Fruit fly (Drosophila melanogaster) whole organism, embryonic: ENCODE measurements around the gene org-1.

Experiments used
- Ada2b ChIP-seq: fragments of 200-800 bp; sonication (Bioruptor generic); IDR thresholded peaks from 2 replicates; pipeline ENCODE4 v1.3.6; 2022; ENCODE audit warnings: missing biosample characterization, missing genetic modification characterization
- Atf6 ChIP-seq: fragments of 200-800 bp; sonication (Bioruptor generic); IDR thresholded peaks from 2 replicates; pipeline ENCODE4 v1.3.6; 2022; ENCODE audit warnings: missing biosample characterization, missing genetic modification characterization
- B-H2 ChIP-seq: fragments of 200-800 bp; sonication (Bioruptor generic); optimal IDR thresholded peaks from 2 replicates; lab custom pipeline; 2018; ENCODE audit warnings: missing biosample characterization, mild to moderate bottlenecking, missing genetic modification characterization
- Bteb2 ChIP-seq: fragments of 200-800 bp; sonication (Bioruptor generic); optimal IDR thresholded peaks from 2 replicates; lab custom pipeline; 2016; ENCODE audit warnings: missing biosample characterization, missing genetic modification characterization
- C15 ChIP-seq: fragments of 200-800 bp; sonication (Bioruptor generic); IDR thresholded peaks from 3 replicates; pipeline ENCODE4 v1.3.6; 2022; ENCODE audit warnings: missing biosample characterization, missing genetic modification characterization
- CG11247 ChIP-seq: fragments of 200-800 bp; sonication (Bioruptor generic); IDR thresholded peaks from 2 replicates; pipeline ENCODE4 v1.3.6; 2022; ENCODE audit warnings: missing biosample characterization, missing genetic modification characterization
- CG12942 ChIP-seq: fragments of 200-800 bp; sonication (Bioruptor generic); optimal IDR thresholded peaks from 3 replicates; lab custom pipeline; 2016; ENCODE audit warnings: missing biosample characterization, missing genetic modification characterization
- CG15269 ChIP-seq: fragments of 200-800 bp; sonication (Bioruptor generic); optimal IDR thresholded peaks from 2 replicates; lab custom pipeline; 2018; ENCODE audit warnings: missing biosample characterization, mild to moderate bottlenecking, missing genetic modification characterization, moderate library complexity
- CG15696 ChIP-seq: fragments of 200-800 bp; sonication (Bioruptor generic); optimal IDR thresholded peaks from 2 replicates; lab custom pipeline; 2019; ENCODE audit warnings: missing biosample characterization, mild to moderate bottlenecking, missing genetic modification characterization, moderate library complexity
- CG17328 ChIP-seq: fragments of 200-800 bp; sonication (Bioruptor generic); IDR thresholded peaks from 2 replicates; pipeline ENCODE4 v1.3.6; 2022; ENCODE audit warnings: missing biosample characterization, missing genetic modification characterization
- CG17829 ChIP-seq: fragments of 200-800 bp; optimal IDR thresholded peaks from 2 replicates; lab custom pipeline; 2019; ENCODE audit warnings: missing biosample characterization, mild to moderate bottlenecking, missing genetic modification characterization, moderate library complexity
- CG2129 ChIP-seq: fragments of 200-800 bp; sonication (Bioruptor generic); IDR thresholded peaks from 2 replicates; pipeline ENCODE4 v1.3.6; 2022; ENCODE audit warnings: missing biosample characterization, missing genetic modification characterization; ENCODE audit not compliant: partially characterized antibody
- CG2678 ChIP-seq: fragments of 200-800 bp; sonication (Bioruptor generic); optimal IDR thresholded peaks from 3 replicates; lab custom pipeline; 2019; ENCODE audit warnings: missing biosample characterization, mild to moderate bottlenecking, missing genetic modification characterization, moderate library complexity
- CG30020 ChIP-seq: fragments of 200-800 bp; optimal IDR thresholded peaks from 2 replicates; lab custom pipeline; 2019; ENCODE audit warnings: missing biosample characterization, mild to moderate bottlenecking, missing genetic modification characterization, moderate library complexity
- CG34376 ChIP-seq: fragments of 200-800 bp; sonication (Bioruptor generic); optimal IDR thresholded peaks from 2 replicates; lab custom pipeline; 2018; ENCODE audit warnings: missing biosample characterization, mild to moderate bottlenecking, missing genetic modification characterization
- CG4424 ChIP-seq: fragments of 200-800 bp; sonication (Bioruptor generic); optimal IDR thresholded peaks from 3 replicates; lab custom pipeline; 2016; ENCODE audit warnings: missing biosample characterization, missing genetic modification characterization
- CG4730 ChIP-seq: fragments of 200-800 bp; sonication (Bioruptor generic); IDR thresholded peaks from 2 replicates; pipeline ENCODE4 v1.3.6; 2022; ENCODE audit warnings: missing biosample characterization, missing genetic modification characterization
- CG5953 ChIP-seq: fragments of 200-800 bp; sonication (Bioruptor generic); IDR thresholded peaks from 2 replicates; pipeline ENCODE4 v1.3.6; 2022; ENCODE audit warnings: missing biosample characterization, missing genetic modification characterization
- CG7556 ChIP-seq: fragments of 200-800 bp; sonication (Bioruptor generic); optimal IDR thresholded peaks from 2 replicates; lab custom pipeline; 2017; ENCODE audit warnings: missing biosample characterization, mild to moderate bottlenecking, missing genetic modification characterization
- CG8359 ChIP-seq: fragments of 200-800 bp; sonication (Bioruptor generic); optimal IDR thresholded peaks from 2 replicates; lab custom pipeline; 2017; ENCODE audit warnings: missing biosample characterization, mild to moderate bottlenecking, missing genetic modification characterization, borderline replicate concordance
- CG8924 ChIP-seq: fragments of 200-800 bp; optimal IDR thresholded peaks from 3 replicates; lab custom pipeline; 2019; ENCODE audit warnings: missing biosample characterization, mild to moderate bottlenecking, missing genetic modification characterization, moderate library complexity
- CG9215 ChIP-seq: fragments of 200-800 bp; sonication (Bioruptor generic); IDR thresholded peaks from 2 replicates; pipeline ENCODE4 v1.3.6; 2022; ENCODE audit warnings: missing biosample characterization, missing genetic modification characterization
- CG9609 ChIP-seq: fragments of 200-800 bp; sonication (Bioruptor generic); optimal IDR thresholded peaks from 3 replicates; lab custom pipeline; 2016; ENCODE audit warnings: missing biosample characterization, missing genetic modification characterization
- D19B ChIP-seq: fragments of 200-800 bp; sonication (Bioruptor generic); optimal IDR thresholded peaks from 2 replicates; lab custom pipeline; 2017; ENCODE audit warnings: missing biosample characterization, mild to moderate bottlenecking, missing genetic modification characterization
- Doc2 ChIP-seq: fragments of 200-800 bp; sonication (Bioruptor generic); IDR thresholded peaks from 2 replicates; pipeline ENCODE4 v1.3.6; 2022; ENCODE audit warnings: missing biosample characterization, missing genetic modification characterization
- E2f1 ChIP-seq: fragments of 200-800 bp; sonication (Bioruptor generic); IDR thresholded peaks from 2 replicates; pipeline ENCODE4 v1.3.6; 2022; ENCODE audit warnings: missing biosample characterization, missing genetic modification characterization
- Fer1 ChIP-seq: fragments of 200-800 bp; sonication (Bioruptor generic); optimal IDR thresholded peaks from 2 replicates; lab custom pipeline; 2017; ENCODE audit warnings: missing biosample characterization, mild to moderate bottlenecking, missing genetic modification characterization
- Hey ChIP-seq: fragments of 200-800 bp; sonication (Bioruptor generic); optimal IDR thresholded peaks from 3 replicates; lab custom pipeline; 2018; ENCODE audit warnings: missing biosample characterization, mild to moderate bottlenecking, missing genetic modification characterization
- Hr39 ChIP-seq: fragments of >200 bp; optimal IDR thresholded peaks from 2 replicates; lab custom pipeline; 2017
- Hsf ChIP-seq: fragments of 200-800 bp; sonication (Bioruptor generic); optimal IDR thresholded peaks from 3 replicates; lab custom pipeline; 2016; ENCODE audit warnings: missing biosample characterization, missing genetic modification characterization
- MESR4 ChIP-seq: fragments of 200-800 bp; sonication (Bioruptor generic); optimal IDR thresholded peaks from 2 replicates; lab custom pipeline; 2018; ENCODE audit warnings: missing biosample characterization, mild to moderate bottlenecking, missing genetic modification characterization, moderate library complexity
- NK7.1 ChIP-seq: fragments of 200-800 bp; sonication (Bioruptor generic); optimal IDR thresholded peaks from 3 replicates; lab custom pipeline; 2016; ENCODE audit warnings: missing biosample characterization, missing genetic modification characterization
- PHDP ChIP-seq: fragments of 200-800 bp; sonication (Bioruptor generic); optimal IDR thresholded peaks from 3 replicates; lab custom pipeline; 2018; ENCODE audit warnings: missing biosample characterization, mild to moderate bottlenecking, missing genetic modification characterization, moderate library complexity
- Xrp1 ChIP-seq: fragments of 200-800 bp; sonication (Bioruptor generic); IDR thresholded peaks from 2 replicates; pipeline ENCODE4 v1.3.6; 2022; ENCODE audit warnings: missing biosample characterization, missing genetic modification characterization
- cad ChIP-seq: fragments of >200 bp; optimal IDR thresholded peaks from 2 replicates; lab custom pipeline; 2017; ENCODE audit warnings: missing biosample characterization, missing genetic modification characterization
- dimm ChIP-seq: fragments of 200-800 bp; sonication (Bioruptor generic); IDR thresholded peaks from 2 replicates; pipeline ENCODE4 v1.3.6; 2022; ENCODE audit warnings: missing biosample characterization, missing genetic modification characterization
- fd64A ChIP-seq: fragments of 200-800 bp; sonication (Bioruptor generic); optimal IDR thresholded peaks from 3 replicates; lab custom pipeline; 2018; ENCODE audit warnings: missing biosample characterization, mild to moderate bottlenecking, missing genetic modification characterization
- grau ChIP-seq: fragments of 200-800 bp; optimal IDR thresholded peaks from 3 replicates; lab custom pipeline; 2019; ENCODE audit warnings: missing biosample characterization, mild to moderate bottlenecking, missing genetic modification characterization, moderate library complexity
- gsb ChIP-seq: fragments of 200-800 bp; sonication (Bioruptor generic); IDR thresholded peaks from 2 replicates; pipeline ENCODE4 v1.3.6; 2022; ENCODE audit warnings: missing biosample characterization, missing genetic modification characterization
- gsb-n ChIP-seq: fragments of 200-800 bp; sonication (Bioruptor generic); optimal IDR thresholded peaks from 3 replicates; lab custom pipeline; 2018; ENCODE audit warnings: missing biosample characterization, mild to moderate bottlenecking, missing genetic modification characterization
- h ChIP-seq: fragments of >200 bp; optimal IDR thresholded peaks from 2 replicates; lab custom pipeline; 2017
- maf-S ChIP-seq: fragments of 200-800 bp; sonication (Bioruptor generic); optimal IDR thresholded peaks from 2 replicates; lab custom pipeline; 2016; ENCODE audit warnings: missing biosample characterization, missing genetic modification characterization
- nom ChIP-seq: fragments of 200-800 bp; sonication (Bioruptor generic); optimal IDR thresholded peaks from 2 replicates; lab custom pipeline; 2017; ENCODE audit warnings: missing biosample characterization, missing genetic modification characterization, mild to moderate bottlenecking, moderate library complexity, missing genetic modification reagents
- peb ChIP-seq: fragments of 200-800 bp; sonication (Bioruptor generic); IDR thresholded peaks from 2 replicates; pipeline ENCODE4 v1.3.6; 2022; ENCODE audit warnings: missing biosample characterization, missing genetic modification characterization
- pros ChIP-seq: fragments of 200-800 bp; sonication (Bioruptor generic); optimal IDR thresholded peaks from 3 replicates; lab custom pipeline; 2019; ENCODE audit warnings: missing biosample characterization, mild to moderate bottlenecking, missing genetic modification characterization, moderate library complexity
- schlank ChIP-seq: fragments of 200-800 bp; sonication (Bioruptor generic); optimal IDR thresholded peaks from 2 replicates; lab custom pipeline; 2018; ENCODE audit warnings: missing biosample characterization, mild to moderate bottlenecking, missing genetic modification characterization
- unc-4 ChIP-seq: fragments of 200-800 bp; sonication (Bioruptor generic); IDR thresholded peaks from 2 replicates; pipeline ENCODE4 v1.3.6; 2022; ENCODE audit warnings: missing biosample characterization, missing genetic modification characterization; ENCODE audit not compliant: partially characterized antibody
- vfl ChIP-seq: fragments of 200-800 bp; sonication (Bioruptor generic); optimal IDR thresholded peaks from 2 replicates; lab custom pipeline; 2016; ENCODE audit warnings: missing biosample characterization, missing genetic modification characterization
- vnd ChIP-seq: fragments of 200-800 bp; sonication (Bioruptor generic); IDR thresholded peaks from 3 replicates; pipeline ENCODE4 v1.3.6; 2022; ENCODE audit warnings: missing biosample characterization, missing genetic modification characterization; ENCODE audit not compliant: partially characterized antibody
- vvl ChIP-seq: fragments of 200-800 bp; sonication (Bioruptor generic); IDR thresholded peaks from 2 replicates; pipeline ENCODE4 v1.3.6; 2022; ENCODE audit warnings: missing biosample characterization, missing genetic modification characterization

Gene org-1

dm6 chrX:8493473-8493872, 38.6 kb upstream of the org-1 start (continued):
- TF ChIP-seq E2f1 (peak; percentile 55; the same call in 1 of the 2 replicates), vfl (GFP tag; lab: Kevin White, UChicago) (no peak), gsb (GFP tag; lab: Robert Waterston, UW) (peak; percentile 37; the same call in 1 of the 2 replicates), vnd (GFP tag; lab: Robert Waterston, UW) (no peak), C15 (0 out of 3 replicates have a peak, but pooled peaks have one; percentile 20), Xrp1 (GFP tag; lab: Robert Waterston, UW) (0 out of 2 replicates have a peak, but pooled peaks have one; percentile 29), Bteb2 (GFP tag; lab: Kevin White, UChicago) (peak; percentile 46), Ada2b (GFP tag; lab: Robert Waterston, UW) (peak; percentile 63), NK7.1 (GFP tag; lab: Kevin White, UChicago) (peak; percentile 12), MESR4 (no peak), CG17328 (GFP tag; lab: Robert Waterston, UW) (peak; percentile 29; the same call in 1 of the 2 replicates), pros (GFP tag; lab: Kevin White, UChicago) (no peak), CG2129 (GFP tag; lab: Robert Waterston, UW) (no peak), CG5953 (GFP tag; lab: Robert Waterston, UW) (no peak), CG11247 (GFP tag; lab: Robert Waterston, UW) (peak; percentile 38; the same call in 1 of the 2 replicates), Hey (tag; lab: Kevin White, UChicago) (peak; percentile 48), Fer1 (GFP tag; lab: Kevin White, UChicago) (peak; percentile 36), Hr39 (lab: Kevin White, UChicago) (no peak), CG15269 (tag; lab: Kevin White, UChicago) (peak; percentile 56), CG12942 (GFP tag; lab: Kevin White, UChicago) (no peak), CG4730 (GFP tag; lab: Robert Waterston, UW) (0 out of 2 replicates have a peak, but pooled peaks have one; percentile 32), Doc2 (GFP tag; lab: Robert Waterston, UW) (peak; percentile 50; the same call in 1 of the 2 replicates)

DNA sequence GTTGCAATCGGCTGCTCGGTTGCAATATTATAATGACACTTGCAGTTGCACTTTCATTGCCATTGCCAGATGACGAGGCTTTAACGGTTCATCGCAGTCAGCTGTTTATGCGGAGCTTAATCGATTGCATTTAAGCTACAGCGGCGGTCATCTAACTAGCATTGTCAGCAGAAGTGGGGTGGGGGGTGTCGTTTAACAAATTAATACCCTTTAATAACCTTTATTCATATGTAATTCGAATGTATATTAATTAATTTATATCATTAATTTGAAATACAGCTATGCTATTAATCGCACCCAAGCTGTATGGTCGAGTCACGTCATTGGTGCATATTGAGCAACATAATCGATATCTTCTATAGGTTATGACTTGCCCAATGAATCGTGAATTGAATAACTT, 38.0 kb upstream of the org-1 start:
- peak; percentile 44; the same call in 1 of the 2 replicates for TF ChIP-seq Atf6 (GFP tag; lab: Robert Waterston, UW)
- no peak for TF ChIP-seq Bteb2 (GFP tag; lab: Kevin White, UChicago)
- TF ChIP-seq CG30020 (tag; lab: Kevin White, UChicago), result peak; percentile 10
- peak; percentile 74 for TF ChIP-seq PHDP (tag; lab: Kevin White, UChicago)
- TF ChIP-seq pros (GFP tag; lab: Kevin White, UChicago), result no peak
- peak; percentile 67 for TF ChIP-seq dimm
- TF ChIP-seq Hey (tag; lab: Kevin White, UChicago), result no peak
- TF ChIP-seq h (lab: Kevin White, UChicago), result no peak
- no peak for TF ChIP-seq CG15696 (tag; lab: Kevin White, UChicago)
- TF ChIP-seq maf-S (GFP tag; lab: Kevin White, UChicago), result no peak
- peak; percentile 32 for TF ChIP-seq Hsf (GFP tag; lab: Kevin White, UChicago)
- peak; percentile 37 for TF ChIP-seq nom (GFP tag; lab: Kevin White, UChicago)
- TF ChIP-seq vvl (GFP tag; lab: Robert Waterston, UW), result peak; percentile 92
- peak; percentile 78; the same call in 1 of the 2 replicates for TF ChIP-seq peb (GFP tag; lab: Robert Waterston, UW)
- TF ChIP-seq B-H2 (GFP tag; lab: Kevin White, UChicago), result no peak
- peak; percentile 82 for TF ChIP-seq CG2678 (tag; lab: Kevin White, UChicago)
- TF ChIP-seq CG8359 (GFP tag; lab: Kevin White, UChicago), result peak; percentile 59
- peak; percentile 64 for TF ChIP-seq fd64A
- TF ChIP-seq CG7556 (GFP tag; lab: Kevin White, UChicago), result peak; percentile 42
- peak; percentile 77 for TF ChIP-seq CG4424 (GFP tag; lab: Kevin White, UChicago)
- TF ChIP-seq grau (tag; lab: Kevin White, UChicago), result peak; percentile 67
- TF ChIP-seq D19B (GFP tag; lab: Kevin White, UChicago), result peak; percentile 17
- TF ChIP-seq CG17829 (tag; lab: Kevin White, UChicago), result peak; percentile 73
- TF ChIP-seq gsb-n (tag; lab: Kevin White, UChicago), result peak; percentile 58
- no peak for TF ChIP-seq CG9609 (GFP tag; lab: Kevin White, UChicago)
- no peak for TF ChIP-seq schlank
- TF ChIP-seq unc-4 (GFP tag; lab: Robert Waterston, UW), result no peak
- no peak for TF ChIP-seq cad (GFP tag; lab: Kevin White, UChicago)
- TF ChIP-seq CG9215 (GFP tag; lab: Robert Waterston, UW), result peak; percentile 23; the same call in 1 of the 2 replicates
- TF ChIP-seq CG8924 (tag; lab: Kevin White, UChicago), result peak; percentile 76
- TF ChIP-seq CG34376 (GFP tag; lab: Kevin White, UChicago), result no peak
